Worm (Caenorhabditis elegans): ENCODE data around the gene ZC15.1.

ce11 chrV:20317442-20317841 lies 11.5 kb downstream of the ZC15.1 start, which contains the start of gene Y113G7C.1:
- no peak for TF ChIP-seq him-1 (tag; optimal IDR thresholded peaks at IDR 0.05)
- no peak for TF ChIP-seq W03F9.2 (tag; optimal IDR thresholded peaks at IDR 0.05)

Measured in whole organism, L4/young adult.